Worm (Caenorhabditis elegans) whole organism, early embryonic: ENCODE measurements around the gene srh-194.

ENCODE experiments used
- B0310.2 ChIP-seq: sonication (generic microtip); optimal IDR thresholded peaks from 2 replicates; lab custom pipeline; 2016; ENCODE audit warnings: mild to moderate bottlenecking, missing genetic modification characterization, missing compliant biosample characterization
- F13C5.2 ChIP-seq: sonication (generic microtip); optimal IDR thresholded peaks from 2 replicates; lab custom pipeline; 2017; ENCODE audit warnings: mild to moderate bottlenecking, missing genetic modification characterization, inconsistent platforms, missing compliant biosample characterization
- aly-1 ChIP-seq: sonication (generic microtip); optimal IDR thresholded peaks from 2 replicates; lab custom pipeline; 2016; ENCODE audit warnings: missing genetic modification characterization, missing compliant biosample characterization
- ama-1 ChIP-seq: fragments of 150-350 bp; optimal IDR thresholded peaks from 2 replicates; lab custom pipeline; 2014
- ceh-13 ChIP-seq: fragments of 200-800 bp; sonication (Bioruptor generic); optimal IDR thresholded peaks from 2 replicates; lab custom pipeline; 2018; ENCODE audit warnings: mild to moderate bottlenecking, missing genetic modification characterization, missing compliant biosample characterization
- ceh-36 ChIP-seq: sonication (generic microtip); optimal IDR thresholded peaks from 2 replicates; lab custom pipeline; 2016; ENCODE audit warnings: missing genetic modification characterization, inconsistent platforms, missing compliant biosample characterization
- ets-7 ChIP-seq: sonication (generic microtip); optimal IDR thresholded peaks from 2 replicates; lab custom pipeline; 2016; ENCODE audit warnings: missing genotype, missing genetic modification characterization, missing compliant biosample characterization
- flt-1 ChIP-seq: fragments of 200-800 bp; sonication (Bioruptor generic); IDR thresholded peaks from 2 replicates; pipeline ENCODE4 v1.3.6; 2022; ENCODE audit warnings: missing genetic modification characterization, missing compliant biosample characterization
- hmbx-1 ChIP-seq: sonication (generic microtip); optimal IDR thresholded peaks from 2 replicates; lab custom pipeline; 2016; ENCODE audit warnings: mild to moderate bottlenecking, missing genetic modification characterization, missing compliant biosample characterization
- hmg-4 ChIP-seq: fragments of 200-800 bp; sonication (Bioruptor generic); optimal IDR thresholded peaks from 2 replicates; lab custom pipeline; 2018; ENCODE audit warnings: mild to moderate bottlenecking, missing genetic modification characterization, missing compliant biosample characterization
- hnd-1 ChIP-seq: sonication (generic microtip); optimal IDR thresholded peaks from 2 replicates; lab custom pipeline; 2016; ENCODE audit warnings: missing genetic modification characterization, missing compliant biosample characterization
- pes-1 ChIP-seq: fragments of 200-800 bp; sonication (Bioruptor generic); IDR thresholded peaks from 2 replicates; pipeline ENCODE4 v1.3.6; 2022; ENCODE audit warnings: missing genetic modification reagents, missing genetic modification characterization, missing compliant biosample characterization
- scrt-1 ChIP-seq: fragments of 200-800 bp; sonication (Bioruptor generic); IDR thresholded peaks from 2 replicates; pipeline ENCODE4 v1.3.6; 2022; ENCODE audit warnings: missing genetic modification characterization, missing compliant biosample characterization
- sea-1 ChIP-seq: fragments of 200-800 bp; sonication (Bioruptor generic); conservative IDR thresholded peaks from 2 replicates; pipeline ENCODE4 v1.3.6; 2022; ENCODE audit warnings: missing genetic modification characterization, missing compliant biosample characterization
- tbx-11 ChIP-seq: fragments of 200-800 bp; sonication (Bioruptor generic); IDR thresholded peaks from 2 replicates; pipeline ENCODE4 v1.3.6; 2022; ENCODE audit warnings: missing genetic modification characterization, missing compliant biosample characterization
- tbx-37 ChIP-seq: fragments of 200-800 bp; sonication (Bioruptor generic); conservative IDR thresholded peaks from 2 replicates; pipeline ENCODE4 v1.3.6; 2022; ENCODE audit warnings: missing genetic modification reagents, missing genetic modification characterization, missing compliant biosample characterization
- tra-4 ChIP-seq: sonication (generic microtip); optimal IDR thresholded peaks from 2 replicates; lab custom pipeline; 2017; ENCODE audit warnings: missing genetic modification characterization, missing compliant biosample characterization

srh-194 gene

DNA sequence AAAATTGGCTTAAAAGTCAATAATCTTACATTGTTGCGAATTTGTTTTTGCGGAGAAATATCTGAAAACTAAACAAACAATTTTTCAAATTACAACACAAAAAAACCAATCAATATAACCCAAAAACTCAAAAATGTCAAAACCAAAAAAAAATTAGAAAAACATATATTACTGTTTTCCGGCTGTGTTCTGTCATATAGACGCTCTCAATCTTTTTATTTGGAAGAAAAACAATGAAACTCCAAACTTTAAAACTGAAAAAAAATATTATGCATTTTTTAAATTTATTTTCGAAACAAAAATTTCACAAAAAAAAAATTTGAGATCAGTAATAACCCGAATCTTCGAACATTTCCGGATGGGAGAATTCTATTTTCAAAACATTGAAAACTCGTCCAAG is 29.4 kb upstream of the srh-194 start, which contains the start of gene R02D1.2:
Gene R02D1.2 (minus strand): TSS at position 101 of the 400 bp plus-strand sequence.
- no peak for TF ChIP-seq scrt-1
- no peak for TF ChIP-seq pes-1
- TF ChIP-seq tbx-37 (GFP tag; lab: Robert Waterston, UW) = no peak
- TF ChIP-seq tra-4 (tag; lab: Kevin White, UChicago) = no peak
- TF ChIP-seq ceh-36 (tag; lab: Kevin White, UChicago) = no peak
- no peak for TF ChIP-seq ceh-13 (GFP tag; lab: Kevin White, UChicago)
- no peak for TF ChIP-seq tbx-11 (GFP tag; lab: Robert Waterston, UW)
- no peak for TF ChIP-seq sea-1
- no peak for TF ChIP-seq ama-1
- TF ChIP-seq F13C5.2 = no peak
- no peak for TF ChIP-seq B0310.2 (tag; lab: Kevin White, UChicago)
- TF ChIP-seq flt-1 = no peak
- TF ChIP-seq ets-7 (tag; lab: Kevin White, UChicago) = no peak
- no peak for TF ChIP-seq aly-1 (tag; lab: Kevin White, UChicago)
- TF ChIP-seq hmg-4 (GFP tag; lab: Kevin White, UChicago) = no peak
- TF ChIP-seq hnd-1 (tag; lab: Kevin White, UChicago) = no peak
- no peak for TF ChIP-seq hmbx-1 (tag; lab: Kevin White, UChicago)

ce11 chrV:4319867-4320266 is 26.5 kb upstream of the srh-194 start, which contains the start of gene ZC132.9:
Gene ZC132.9, minus strand, starts transcription at chrV:4319967.
- no peak for TF ChIP-seq scrt-1
- TF ChIP-seq tra-4 (tag; lab: Kevin White, UChicago) = no peak
- no peak for TF ChIP-seq pes-1
- TF ChIP-seq ama-1 = no peak
- TF ChIP-seq ceh-13 (GFP tag; lab: Kevin White, UChicago) = no peak
- TF ChIP-seq ets-7 (tag; lab: Kevin White, UChicago) = no peak
- no peak for TF ChIP-seq sea-1
- TF ChIP-seq hmbx-1 (tag; lab: Kevin White, UChicago) = no peak
- no peak for TF ChIP-seq tbx-37 (GFP tag; lab: Robert Waterston, UW)
- TF ChIP-seq F13C5.2 = no peak
- TF ChIP-seq ceh-36 (tag; lab: Kevin White, UChicago) = no peak
- no peak for TF ChIP-seq hnd-1 (tag; lab: Kevin White, UChicago)
- no peak for TF ChIP-seq hmg-4 (GFP tag; lab: Kevin White, UChicago)
- no peak for TF ChIP-seq B0310.2 (tag; lab: Kevin White, UChicago)
- TF ChIP-seq flt-1 = no peak
- TF ChIP-seq aly-1 (tag; lab: Kevin White, UChicago) = no peak
- no peak for TF ChIP-seq tbx-11 (GFP tag; lab: Robert Waterston, UW)

DNA sequence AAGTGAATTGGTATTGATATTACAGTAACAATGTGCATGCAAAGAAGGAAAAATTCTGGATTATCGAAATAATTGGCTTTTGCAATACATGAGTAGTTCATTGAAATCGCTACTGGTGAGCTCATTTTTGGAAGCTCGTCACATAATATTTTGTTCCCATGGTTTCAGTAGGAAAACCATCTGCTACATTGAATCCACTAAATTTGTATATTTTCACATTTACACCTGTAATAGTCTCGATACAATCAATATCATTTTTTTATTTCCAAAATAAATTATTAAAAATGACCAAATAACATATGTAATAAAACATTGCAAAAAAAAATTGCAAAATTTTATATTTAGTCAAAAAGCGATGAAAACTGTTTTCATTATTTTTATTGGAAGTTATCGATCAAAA is 21.7 kb upstream of the srh-194 start, which contains the start of gene srh-192:
Gene srh-192 (minus strand): TSS at position 101 of the 400 bp plus-strand sequence.
- TF ChIP-seq F13C5.2 (no peak), ama-1 (no peak), tbx-11 (GFP tag; lab: Robert Waterston, UW) (no peak), tra-4 (tag; lab: Kevin White, UChicago) (no peak), ceh-13 (GFP tag; lab: Kevin White, UChicago) (no peak)

DNA sequence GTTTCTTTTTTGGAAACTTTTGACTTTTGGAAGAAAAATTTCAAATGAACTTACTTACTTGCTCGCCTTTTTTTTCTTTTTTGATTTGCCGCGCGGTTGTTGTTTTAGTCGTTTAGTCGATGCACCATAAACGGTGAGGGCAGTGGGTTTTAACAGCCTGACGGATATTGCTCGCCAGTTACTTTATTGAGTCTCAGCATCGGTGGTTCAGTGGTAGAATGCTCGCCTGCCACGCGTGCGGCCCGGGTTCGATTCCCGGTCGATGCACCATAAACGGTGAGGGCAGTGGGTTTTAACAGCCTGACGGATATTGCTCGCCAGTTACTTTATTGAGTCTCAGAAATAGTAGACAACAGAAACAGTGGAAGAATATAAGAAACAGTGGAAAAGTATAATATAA is 17.1 kb upstream of the srh-194 start:
- TF ChIP-seq scrt-1 = peak; percentile 46; the same call in 1 of the 2 replicates
- peak; percentile 68 for TF ChIP-seq pes-1
- TF ChIP-seq flt-1 = peak; percentile 23; the same call in 1 of the 2 replicates
- TF ChIP-seq sea-1 = 0 out of 2 replicates have a peak, but pooled peaks have one; percentile 35

ce11 chrV:4304240-4304639 is 10.9 kb upstream of the srh-194 start:
- TF ChIP-seq sea-1 (no peak), flt-1 (no peak)

DNA sequence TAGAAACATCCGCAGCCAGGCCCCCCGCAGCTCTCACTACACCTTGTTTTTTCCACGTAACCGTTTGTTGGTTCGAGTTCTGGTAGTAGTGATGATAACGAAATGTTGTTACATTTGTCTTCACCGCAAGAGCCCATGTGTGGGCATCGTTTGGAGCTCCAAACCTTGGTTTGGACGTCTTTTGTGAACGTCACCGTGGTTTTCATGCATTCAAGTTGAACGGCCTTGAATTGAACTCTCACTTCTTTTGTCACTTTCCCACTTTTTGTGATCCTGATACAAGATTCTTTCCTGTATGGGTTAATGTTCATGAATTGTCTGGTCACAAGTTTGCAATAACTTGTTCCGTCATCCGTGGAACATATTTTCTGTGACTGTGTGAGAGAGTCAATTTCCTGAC is 10.5 kb upstream of the srh-194 start:
- no peak for TF ChIP-seq B0310.2 (tag; lab: Kevin White, UChicago)
- no peak for TF ChIP-seq hnd-1 (tag; lab: Kevin White, UChicago)
- TF ChIP-seq tbx-37 (GFP tag; lab: Robert Waterston, UW) = no peak
- no peak for TF ChIP-seq scrt-1
- TF ChIP-seq hmbx-1 (tag; lab: Kevin White, UChicago) = no peak
- no peak for TF ChIP-seq sea-1
- no peak for TF ChIP-seq tra-4 (tag; lab: Kevin White, UChicago)
- no peak for TF ChIP-seq F13C5.2
- TF ChIP-seq ceh-36 (tag; lab: Kevin White, UChicago) = no peak
- TF ChIP-seq pes-1 = no peak
- TF ChIP-seq hmg-4 (GFP tag; lab: Kevin White, UChicago) = no peak
- TF ChIP-seq ama-1 = no peak
- TF ChIP-seq ceh-13 (GFP tag; lab: Kevin White, UChicago) = no peak
- no peak for TF ChIP-seq tbx-11 (GFP tag; lab: Robert Waterston, UW)
- TF ChIP-seq aly-1 (tag; lab: Kevin White, UChicago) = no peak
- TF ChIP-seq ets-7 (tag; lab: Kevin White, UChicago) = no peak
- no peak for TF ChIP-seq flt-1

- TF ChIP-seq ceh-36 (tag; lab: Kevin White, UChicago) = no peak
- no peak for TF ChIP-seq scrt-1
- TF ChIP-seq tra-4 (tag; lab: Kevin White, UChicago) = no peak
- TF ChIP-seq pes-1 = no peak
- no peak for TF ChIP-seq ceh-13 (GFP tag; lab: Kevin White, UChicago)
- TF ChIP-seq hmg-4 (GFP tag; lab: Kevin White, UChicago) = no peak
- no peak for TF ChIP-seq hmbx-1 (tag; lab: Kevin White, UChicago)
- no peak for TF ChIP-seq tbx-11 (GFP tag; lab: Robert Waterston, UW)
These were observed 9.5 kb upstream of the srh-194 start for ce11 chrV:4302842-4303241.

ce11 chrV:4299741-4300140 is 6.4 kb upstream of the srh-194 start, which contains the start of gene ZC132.3:
Gene ZC132.3, minus strand, starts transcription at chrV:4299841.
- TF ChIP-seq flt-1 (no peak), ama-1 (no peak), sea-1 (no peak), ets-7 (tag; lab: Kevin White, UChicago) (no peak), pes-1 (no peak), ceh-36 (tag; lab: Kevin White, UChicago) (no peak), tra-4 (tag; lab: Kevin White, UChicago) (no peak), hnd-1 (tag; lab: Kevin White, UChicago) (no peak), tbx-11 (GFP tag; lab: Robert Waterston, UW) (no peak), tbx-37 (GFP tag; lab: Robert Waterston, UW) (no peak), aly-1 (tag; lab: Kevin White, UChicago) (no peak)
